Fruit fly (Drosophila melanogaster): ENCODE data around the gene Raf.

DNA sequence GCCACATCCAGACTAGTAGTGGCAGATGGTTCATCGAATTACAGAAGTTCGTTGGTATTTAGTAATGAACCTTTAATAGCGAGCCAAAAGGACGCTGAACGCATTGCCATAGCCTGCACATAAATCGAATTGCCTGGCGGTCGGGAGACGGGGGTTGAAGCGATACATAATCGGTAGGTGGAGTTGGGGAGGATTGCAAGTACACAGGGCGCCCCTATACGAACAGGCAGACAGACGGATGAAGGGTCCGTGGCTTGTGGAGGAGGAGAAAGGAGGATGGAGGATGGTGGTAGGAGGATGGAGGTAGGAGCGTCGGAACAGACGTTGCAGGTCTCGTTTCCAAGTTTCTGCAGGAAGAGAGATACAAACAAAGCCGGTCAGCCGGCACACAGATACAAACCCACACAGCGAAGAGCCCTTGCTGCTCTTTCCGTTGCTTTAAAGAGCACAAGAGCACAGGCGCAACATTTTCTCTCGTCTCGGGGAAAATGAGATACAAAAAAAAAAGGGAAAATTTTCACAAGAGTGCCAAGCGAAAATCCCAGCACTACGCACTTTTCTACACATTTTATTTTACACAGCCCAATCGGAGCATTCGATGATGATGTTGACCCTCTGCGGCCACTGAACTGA lies 28.5 kb downstream of the Raf start:
- TF ChIP-seq CG6276 (GFP tag; optimal IDR thresholded peaks at IDR 0.05) (no peak), CG34406 (GFP tag; optimal IDR thresholded peaks at IDR 0.05) (no peak), CG6854 (GFP tag; optimal IDR thresholded peaks at IDR 0.05) (no peak)
